Worm (Caenorhabditis elegans) whole organism, young adult: ENCODE results near the gene Y65A5A.2.
"Not testable (repeated sequence)": the region's sequence is repeated elsewhere in the genome, so short reads cannot be mapped to it uniquely, and the experiment has no call there.

ENCODE experiments used
- attf-6 ChIP-seq: fragments of 200-800 bp; sonication (Bioruptor generic); IDR thresholded peaks from 2 replicates; pipeline ENCODE4 v1.3.6; 2022; ENCODE audit warnings: missing genetic modification reagents, missing genetic modification characterization, missing compliant biosample characterization
- hsf-1 ChIP-seq: fragments of 200-800 bp; sonication (Bioruptor generic); IDR thresholded peaks from 2 replicates; pipeline ENCODE4 v1.3.6; 2022; ENCODE audit warnings: missing genetic modification reagents, missing genetic modification characterization, missing compliant biosample characterization
- snpc-4 ChIP-seq, 5 experiments: fragments of 150-350 bp in 1 of 5; sonication (generic microtip) in 4 of 5; optimal IDR thresholded peaks; 2 replicates each; lab custom pipeline; 2014 to 2018; ENCODE audit warnings: missing genetic modification characterization in 5 of 5, missing biosample characterization in 3 of 5, antibody characterized with exemption in 2 of 5, mild to moderate bottlenecking in 2 of 5, missing compliant biosample characterization in 2 of 5, missing genotype in 2 of 5, moderate library complexity in 2 of 5, missing genetic modification reagents in 1 of 5

Y65A5A.2 gene

ce11 chrIV:16458952-16459351, 47.1 kb downstream of the Y65A5A.2 start:
- peak; percentile 93 for TF ChIP-seq hsf-1 (GFP tag; lab: Robert Waterston, UW)
- TF ChIP-seq, all 124 proteins: peak for 1; not testable (repeated sequence) for 123

ce11 chrIV:16463932-16464331, 52.1 kb downstream of the Y65A5A.2 start:
- TF ChIP-seq attf-6 (GFP tag; lab: Robert Waterston, UW) (peak; percentile 77; the same call in 1 of the 2 replicates), snpc-4 (tag; optimal IDR thresholded peaks at IDR 0.05; lab: Kevin White, UChicago) (peak in 2 of 4 experiments; percentile 26 to 90)
- TF ChIP-seq snpc-4 (GFP tag; optimal IDR thresholded peaks at IDR 0.05; lab: Kevin White, UChicago): not testable (repeated sequence)
